Worm (Caenorhabditis elegans): ENCODE results near the gene ZK813.7.

ce11 chrX:3408717-3409303 is 35.8 kb upstream of the ZK813.7 start:
- TF ChIP-seq T22C8.4 (GFP tag; IDR thresholded peaks at IDR 0.05): no peak
- TF ChIP-seq ref-1 (GFP tag; conservative IDR thresholded peaks at IDR 0.05): no peak
- no peak for TF ChIP-seq tab-1 (GFP tag; IDR thresholded peaks at IDR 0.05)
- no peak for TF ChIP-seq ztf-23 (GFP tag; IDR thresholded peaks at IDR 0.05)
- no peak for TF ChIP-seq flt-1 (GFP tag; IDR thresholded peaks at IDR 0.05)

All from whole organism, midembryonic.